Worm (Caenorhabditis elegans) whole organism, L1 larva: ENCODE results near the gene eas-1.

ENCODE experiments used
- C04F5.9 ChIP-seq: sonication (generic microtip); optimal IDR thresholded peaks from 2 replicates; lab custom pipeline; 2016; ENCODE audit warnings: missing genetic modification characterization, missing compliant biosample characterization
- C16A3.4 ChIP-seq: fragments of 150-350 bp; optimal IDR thresholded peaks from 2 replicates; lab custom pipeline; 2014; ENCODE audit warnings: missing biosample characterization, missing genetic modification characterization
- F16B12.6 ChIP-seq: fragments of 150-350 bp; optimal IDR thresholded peaks from 2 replicates; lab custom pipeline; 2014; ENCODE audit warnings: missing biosample characterization, missing genetic modification characterization
- alr-1 ChIP-seq: fragments of 200-800 bp; sonication (Bioruptor generic); optimal IDR thresholded peaks from 2 replicates; lab custom pipeline; 2018; ENCODE audit warnings: borderline replicate concordance, mild to moderate bottlenecking, missing genetic modification characterization, missing compliant biosample characterization
- ama-1 ChIP-seq: fragments of 150-350 bp; optimal IDR thresholded peaks from 2 replicates; lab custom pipeline; 2014
- blmp-1 ChIP-seq: fragments of 150-350 bp; optimal IDR thresholded peaks from 2 replicates; lab custom pipeline; 2014; ENCODE audit warnings: missing biosample characterization, missing genetic modification characterization
- ces-1 ChIP-seq: fragments of 150-350 bp; optimal IDR thresholded peaks from 2 replicates; lab custom pipeline; 2014; ENCODE audit warnings: missing biosample characterization, missing genetic modification reagents, missing genetic modification characterization
- dsc-1 ChIP-seq: sonication (generic microtip); optimal IDR thresholded peaks from 2 replicates; lab custom pipeline; 2016; ENCODE audit warnings: mild to moderate bottlenecking, missing genetic modification characterization, missing compliant biosample characterization
- efl-1 ChIP-seq, 4 experiments: fragments of 150-350 bp; optimal IDR thresholded peaks in 3 of 4; peaks in 1 of 4; 1 replicate in 1 of 4; 2 replicates in 3 of 4; lab custom pipeline; 2014; ENCODE audit warnings: missing biosample characterization in 2 of 4, missing genetic modification characterization in 2 of 4, missing genetic modification reagents in 2 of 4
- elt-2 ChIP-seq: sonication (generic microtip); optimal IDR thresholded peaks from 2 replicates; lab custom pipeline; 2016; ENCODE audit warnings: missing genetic modification characterization, mild to moderate bottlenecking, inconsistent platforms, missing compliant biosample characterization, missing genetic modification reagents
- elt-3 ChIP-seq, 6 experiments: fragments of 150-350 bp in 1 of 6; sonication (generic microtip); optimal IDR thresholded peaks; 2 replicates each; lab custom pipeline; 2017 to 2018; ENCODE audit warnings: missing biosample characterization in 6 of 6, missing genetic modification characterization in 6 of 6, inconsistent platforms in 1 of 6
- fkh-10 ChIP-seq: sonication (generic microtip); optimal IDR thresholded peaks from 2 replicates; lab custom pipeline; 2017; ENCODE audit warnings: missing biosample characterization, missing genetic modification reagents, missing genetic modification characterization
- fkh-8 ChIP-seq: sonication (generic microtip); optimal IDR thresholded peaks from 2 replicates; lab custom pipeline; 2016; ENCODE audit warnings: mild to moderate bottlenecking, missing genetic modification characterization, missing compliant biosample characterization
- fos-1 ChIP-seq: fragments of 150-350 bp; optimal IDR thresholded peaks from 2 replicates; lab custom pipeline; 2014; ENCODE audit warnings: missing biosample characterization, missing genetic modification characterization
- lin-13 ChIP-seq: fragments of 150-350 bp; optimal IDR thresholded peaks from 2 replicates; lab custom pipeline; 2014; ENCODE audit warnings: missing biosample characterization, missing genetic modification reagents, missing genetic modification characterization
- lin-14 ChIP-seq: fragments of 200-800 bp; sonication (Bioruptor generic); optimal IDR thresholded peaks from 2 replicates; lab custom pipeline; 2018; ENCODE audit warnings: mild to moderate bottlenecking, missing genetic modification characterization, moderate library complexity, missing compliant biosample characterization
- lin-15B ChIP-seq: fragments of 150-350 bp; sonication (generic microtip); optimal IDR thresholded peaks from 3 replicates; lab custom pipeline; 2014; ENCODE audit warnings: missing biosample characterization, missing genetic modification characterization
- lin-35 ChIP-seq, 2 experiments: fragments of 150-350 bp; optimal IDR thresholded peaks; 2 replicates each; lab custom pipeline; 2014; ENCODE audit warnings: missing biosample characterization in 2 of 2, missing genetic modification characterization in 2 of 2, missing genetic modification reagents in 2 of 2
- lin-39 ChIP-seq: fragments of 150-350 bp; optimal IDR thresholded peaks from 2 replicates; lab custom pipeline; 2014; ENCODE audit warnings: missing biosample characterization, missing genetic modification reagents, missing genetic modification characterization
- lir-3 ChIP-seq: sonication (generic microtip); optimal IDR thresholded peaks from 2 replicates; lab custom pipeline; 2016; ENCODE audit warnings: mild to moderate bottlenecking, missing genetic modification characterization, moderate library complexity, missing compliant biosample characterization; ENCODE audit not compliant: poor library complexity
- mep-1 ChIP-seq: fragments of 150-350 bp; optimal IDR thresholded peaks from 2 replicates; lab custom pipeline; 2014; ENCODE audit warnings: missing biosample characterization, missing genetic modification characterization
- nhr-19 ChIP-seq: fragments of 200-800 bp; sonication (Bioruptor generic); conservative IDR thresholded peaks from 2 replicates; pipeline ENCODE4 v1.3.6; 2022; ENCODE audit warnings: missing genetic modification characterization, missing compliant biosample characterization
- nhr-20 ChIP-seq: sonication (generic microtip); optimal IDR thresholded peaks from 2 replicates; lab custom pipeline; 2016; ENCODE audit warnings: mild to moderate bottlenecking, missing genetic modification characterization, missing compliant biosample characterization
- nhr-237 ChIP-seq: fragments of 150-350 bp; optimal IDR thresholded peaks from 2 replicates; lab custom pipeline; 2014; ENCODE audit warnings: missing biosample characterization, missing genetic modification characterization
- nhr-85 ChIP-seq: sonication (generic microtip); peaks from one replicate; lab custom pipeline; 2016; ENCODE audit warnings: missing genetic modification characterization, inconsistent platforms, missing compliant biosample characterization
- nhr-90 ChIP-seq: sonication (generic microtip); optimal IDR thresholded peaks from 2 replicates; lab custom pipeline; 2016; ENCODE audit warnings: mild to moderate bottlenecking, missing genetic modification characterization, missing compliant biosample characterization; ENCODE audit not compliant: poor library complexity
- pqm-1 ChIP-seq: sonication (generic microtip); optimal IDR thresholded peaks from 3 replicates; lab custom pipeline; 2017; ENCODE audit warnings: missing biosample characterization, missing genetic modification characterization
- rnt-1 ChIP-seq: sonication (generic microtip); optimal IDR thresholded peaks from 2 replicates; lab custom pipeline; 2016; ENCODE audit warnings: mild to moderate bottlenecking, missing genetic modification characterization, moderate library complexity, missing compliant biosample characterization
- skn-1 ChIP-seq: fragments of 150-350 bp; optimal IDR thresholded peaks from 2 replicates; lab custom pipeline; 2014; ENCODE audit warnings: missing biosample characterization, missing genetic modification characterization
- swsn-7 ChIP-seq: sonication (generic microtip); optimal IDR thresholded peaks from 2 replicates; lab custom pipeline; 2016; ENCODE audit warnings: missing genetic modification characterization, missing compliant biosample characterization
- vab-15 ChIP-seq: sonication (generic microtip); optimal IDR thresholded peaks from 2 replicates; lab custom pipeline; 2017; ENCODE audit warnings: missing genotype, mild to moderate bottlenecking, missing genetic modification characterization, missing compliant biosample characterization
- ztf-11 ChIP-seq, 2 experiments: sonication (generic microtip); optimal IDR thresholded peaks; 2 replicates each; lab custom pipeline; 2016 to 2017; ENCODE audit warnings: missing genetic modification characterization in 2 of 2, missing biosample characterization in 1 of 2, missing compliant biosample characterization in 1 of 2
- ztf-4 ChIP-seq: fragments of 150-350 bp; optimal IDR thresholded peaks from 2 replicates; lab custom pipeline; 2014; ENCODE audit warnings: missing biosample characterization, missing genetic modification characterization

Gene eas-1

ce11 chrII:4762574-4763285, 22.5 kb downstream of the eas-1 start, which contains the start of gene F26G1.2 (continued):
- no peak for TF ChIP-seq lin-15B (tag; lab: Kevin White, UChicago)
- no peak for TF ChIP-seq nhr-19 (GFP tag; lab: Robert Waterston, UW)

- TF ChIP-seq lin-13 (GFP tag; lab: Kevin White, UChicago) (no peak), elt-2 (tag; lab: Kevin White, UChicago) (no peak), nhr-19 (GFP tag; lab: Robert Waterston, UW) (no peak), vab-15 (tag; lab: Kevin White, UChicago) (no peak)
These were observed 26.1 kb downstream of the eas-1 start, which contains the start of gene ttm-2 for ce11 chrII:4766284-4766683. ttm-2 (minus strand) TSS chrII:4766384.

DNA sequence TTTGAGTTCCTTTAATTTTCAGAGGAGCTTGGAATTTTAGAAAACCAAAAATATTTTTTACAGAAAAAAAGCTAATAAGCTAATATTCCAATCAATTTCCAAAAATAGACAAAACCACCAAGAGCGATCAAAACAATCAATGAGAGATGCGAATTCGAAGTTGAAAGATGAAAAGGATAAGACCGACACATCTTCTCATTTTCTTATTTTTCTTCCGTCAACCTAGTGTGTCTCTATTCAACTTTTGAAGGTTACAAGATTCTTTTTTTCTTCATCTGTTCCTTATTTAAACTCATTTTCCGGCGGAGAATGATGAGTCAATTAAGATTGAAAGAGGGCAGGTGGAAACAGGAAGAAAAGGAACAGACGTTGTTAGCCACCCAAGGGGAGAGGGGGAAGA, 27.4 kb downstream of the eas-1 start:
- TF ChIP-seq mep-1 (tag; lab: Kevin White, UChicago) = peak; percentile 3
- no peak for TF ChIP-seq efl-1 (optimal IDR thresholded peaks at IDR 0.05; lab: Kevin White, UChicago)
- TF ChIP-seq efl-1 (GFP tag; optimal IDR thresholded peaks at IDR 0.05 in 1 of 2; lab: Kevin White, UChicago) = no peak
- peak; percentile 7 for TF ChIP-seq nhr-20 (tag; lab: Kevin White, UChicago)
- no peak for TF ChIP-seq C04F5.9 (tag; lab: Kevin White, UChicago)
- TF ChIP-seq lir-3 (tag; lab: Kevin White, UChicago) = no peak
- TF ChIP-seq skn-1 (tag; lab: Kevin White, UChicago) = no peak
- TF ChIP-seq fos-1 (tag; lab: Kevin White, UChicago) = no peak
- TF ChIP-seq blmp-1 (tag; lab: Kevin White, UChicago) = peak; percentile 48
- TF ChIP-seq nhr-237 (tag; lab: Kevin White, UChicago) = no peak
- no peak for TF ChIP-seq ama-1 (lab: Kevin White, UChicago)
- TF ChIP-seq dsc-1 = no peak
- no peak for TF ChIP-seq fkh-10 (GFP tag; lab: Kevin White, UChicago)
- TF ChIP-seq fkh-8 = no peak
- no peak for TF ChIP-seq rnt-1
- no peak for TF ChIP-seq ztf-4 (tag; lab: Kevin White, UChicago)
- TF ChIP-seq lin-14 (GFP tag; lab: Kevin White, UChicago) = peak; percentile 80
- no peak for TF ChIP-seq swsn-7 (tag; lab: Kevin White, UChicago)
- peak; percentile 78 for TF ChIP-seq nhr-85 (tag; lab: Kevin White, UChicago)

- peak; percentile 30 for TF ChIP-seq lin-14 (GFP tag; lab: Kevin White, UChicago)
- TF ChIP-seq C16A3.4 = peak; percentile 30
- peak; percentile 39 for TF ChIP-seq nhr-20 (tag; lab: Kevin White, UChicago)
- TF ChIP-seq F16B12.6 (tag; lab: Kevin White, UChicago) = no peak
- no peak for TF ChIP-seq alr-1 (tag; lab: Kevin White, UChicago)
- TF ChIP-seq C04F5.9 (tag; lab: Kevin White, UChicago) = no peak
- TF ChIP-seq nhr-90 (tag; lab: Kevin White, UChicago) = peak; percentile 4
- peak; percentile 75 for TF ChIP-seq nhr-85 (tag; lab: Kevin White, UChicago)
- peak in 1 of 6 experiments; percentile 84 for TF ChIP-seq elt-3 (tag; optimal IDR thresholded peaks at IDR 0.05; lab: Kevin White, UChicago)
- TF ChIP-seq efl-1 (optimal IDR thresholded peaks at IDR 0.05; lab: Kevin White, UChicago) = no peak
- peak in 1 of 2 experiments; percentile 73 for TF ChIP-seq efl-1 (GFP tag; optimal IDR thresholded peaks at IDR 0.05 in 1 of 2; lab: Kevin White, UChicago)
- TF ChIP-seq lin-35 (GFP tag; optimal IDR thresholded peaks at IDR 0.05; lab: Kevin White, UChicago) = peak in 1 of 2 experiments; percentile 42
- peak; percentile 84 for TF ChIP-seq blmp-1 (tag; lab: Kevin White, UChicago)
- peak; percentile 91 for TF ChIP-seq elt-2 (tag; lab: Kevin White, UChicago)
- TF ChIP-seq lin-39 (tag; lab: Kevin White, UChicago) = no peak
These were observed 28.9 kb downstream of the eas-1 start for ce11 chrII:4769096-4769495.

ce11 chrII:4769886-4770285, 29.7 kb downstream of the eas-1 start:
- TF ChIP-seq ztf-11 (tag; optimal IDR thresholded peaks at IDR 0.05; lab: Kevin White, UChicago) = no peak
- TF ChIP-seq lin-35 (GFP tag; optimal IDR thresholded peaks at IDR 0.05; lab: Kevin White, UChicago) = peak in 1 of 2 experiments; percentile 26
- peak; percentile 43 for TF ChIP-seq lin-14 (GFP tag; lab: Kevin White, UChicago)
- TF ChIP-seq pqm-1 (tag; lab: Kevin White, UChicago) = peak; percentile 82
- TF ChIP-seq elt-2 (tag; lab: Kevin White, UChicago) = peak; percentile 99
- TF ChIP-seq ces-1 (GFP tag; lab: Kevin White, UChicago) = no peak
